Fruit fly (Drosophila melanogaster): ENCODE measurements around the gene PGRP-LD.

The PGRP-LD gene

DNA sequence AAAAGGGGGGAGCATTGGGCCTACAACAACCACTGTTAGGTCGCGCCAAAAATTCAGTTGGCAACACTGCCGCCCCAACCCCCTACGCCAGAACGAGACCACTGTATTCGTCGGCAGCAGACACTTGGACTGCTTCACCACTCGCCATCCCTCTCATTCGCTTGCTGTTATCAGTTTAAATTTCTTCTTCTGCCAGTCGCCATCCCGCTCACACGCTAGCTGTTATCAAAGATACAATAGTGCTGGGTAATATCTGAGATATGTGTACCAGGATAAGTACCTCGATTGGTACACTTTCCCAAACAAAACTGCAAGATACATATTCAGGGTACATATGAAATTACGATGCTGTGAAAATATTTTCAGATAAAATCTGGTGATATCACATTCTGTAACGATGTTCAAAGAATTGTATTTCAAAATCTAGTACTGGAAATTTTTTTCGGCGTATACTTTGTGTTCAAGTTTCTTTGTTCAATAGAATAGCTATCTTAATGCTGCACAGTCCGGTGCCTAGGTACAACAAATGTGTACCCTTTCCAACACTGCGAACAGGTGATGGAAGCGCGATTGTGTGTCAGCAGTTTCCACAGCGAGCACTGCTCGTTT lies 8.9 kb upstream of the PGRP-LD start (continued):
- peak; percentile 84 for TF ChIP-seq CG18476 (GFP tag; optimal IDR thresholded peaks at IDR 0.05)
- TF ChIP-seq vvl (GFP tag; IDR thresholded peaks at IDR 0.05) = peak; percentile 59
- TF ChIP-seq Nf-YB (GFP tag; optimal IDR thresholded peaks at IDR 0.05) = peak; percentile 76
- no peak for TF ChIP-seq prd (optimal IDR thresholded peaks at IDR 0.05)
- peak; percentile 80 for TF ChIP-seq prd (GFP tag; IDR thresholded peaks at IDR 0.05)
- TF ChIP-seq stwl (tag; optimal IDR thresholded peaks at IDR 0.05) = peak; percentile 73
- TF ChIP-seq row (GFP tag; IDR thresholded peaks at IDR 0.05) = peak; percentile 96
- peak; percentile 48; the same call in 1 of the 2 replicates for TF ChIP-seq ap (GFP tag; IDR thresholded peaks at IDR 0.05)
- no peak for TF ChIP-seq Jarid2 (GFP tag; optimal IDR thresholded peaks at IDR 0.05)
- peak; percentile 72 for TF ChIP-seq salm (tag; optimal IDR thresholded peaks at IDR 0.05)
- TF ChIP-seq h (optimal IDR thresholded peaks at IDR 0.05) = no peak
- peak; percentile 69 for TF ChIP-seq klu (GFP tag; IDR thresholded peaks at IDR 0.05)
- TF ChIP-seq caup (GFP tag; optimal IDR thresholded peaks at IDR 0.05; ENCODE audit: severe bottlenecking) = peak; percentile 88
- peak; percentile 28 for TF ChIP-seq pfk (GFP tag; optimal IDR thresholded peaks at IDR 0.05)
- TF ChIP-seq gt (GFP tag; IDR thresholded peaks at IDR 0.05) = no peak
- TF ChIP-seq Hey (tag; optimal IDR thresholded peaks at IDR 0.05) = peak; percentile 22
- peak; percentile 55 for TF ChIP-seq CG17912 (GFP tag; optimal IDR thresholded peaks at IDR 0.05)
- TF ChIP-seq sug (tag; optimal IDR thresholded peaks at IDR 0.05) = peak; percentile 87
- peak; percentile 58; the same call in 1 of the 4 replicates for TF ChIP-seq chinmo (GFP tag; IDR thresholded peaks at IDR 0.05; ENCODE audit: partially characterized antibody)
- TF ChIP-seq CG7786 (GFP tag; optimal IDR thresholded peaks at IDR 0.05) = peak; percentile 92
- 0 out of 2 replicates have a peak, but pooled peaks have one; percentile 24 for TF ChIP-seq Dref (GFP tag; IDR thresholded peaks at IDR 0.05)
- peak; percentile 45 for TF ChIP-seq CG2875 (GFP tag; optimal IDR thresholded peaks at IDR 0.05)
- TF ChIP-seq CG9876 (GFP tag; optimal IDR thresholded peaks at IDR 0.05) = peak; percentile 38
- peak; percentile 41; the same call in 1 of the 2 replicates for TF ChIP-seq ttk (GFP tag; IDR thresholded peaks at IDR 0.05)
- TF ChIP-seq cwo (GFP tag; optimal IDR thresholded peaks at IDR 0.05) = peak; percentile 76
- no peak for TF ChIP-seq CG2129 (GFP tag; IDR thresholded peaks at IDR 0.05; ENCODE audit: partially characterized antibody)
- TF ChIP-seq CG11723 (GFP tag; optimal IDR thresholded peaks at IDR 0.05) = no peak
- no peak; the same call in 1 of the 2 replicates for TF ChIP-seq Poxn (GFP tag; IDR thresholded peaks at IDR 0.05)
- peak; percentile 80 for TF ChIP-seq fd3F (GFP tag; optimal IDR thresholded peaks at IDR 0.05)
- peak; percentile 44; the same call in 1 of the 2 replicates for TF ChIP-seq MBD-R2 (GFP tag; IDR thresholded peaks at IDR 0.05)
- peak; percentile 81 for TF ChIP-seq fd96Cb (tag; optimal IDR thresholded peaks at IDR 0.05)
- peak; percentile 79 for TF ChIP-seq CG31365 (tag; optimal IDR thresholded peaks at IDR 0.05)
- peak; percentile 53 for TF ChIP-seq run (tag; optimal IDR thresholded peaks at IDR 0.05)
- TF ChIP-seq NC2α (GFP tag; optimal IDR thresholded peaks at IDR 0.05) = peak; percentile 63
- TF ChIP-seq CG4820 (GFP tag; optimal IDR thresholded peaks at IDR 0.05) = peak; percentile 73
- TF ChIP-seq Sry-δ (GFP tag; optimal IDR thresholded peaks at IDR 0.05) = peak; percentile 63
- TF ChIP-seq sr (GFP tag; IDR thresholded peaks at IDR 0.05) = no peak
- TF ChIP-seq HLH54F (GFP tag; optimal IDR thresholded peaks at IDR 0.05) = peak; percentile 86
- TF ChIP-seq CG3726 (GFP tag; IDR thresholded peaks at IDR 0.05) = 0 out of 3 replicates have a peak, but pooled peaks have one; percentile 28
- peak; percentile 97 for TF ChIP-seq Med (GFP tag)
- TF ChIP-seq crc (GFP tag; optimal IDR thresholded peaks at IDR 0.05) = peak; percentile 75
- no peak for TF ChIP-seq Blimp-1 (GFP tag; optimal IDR thresholded peaks at IDR 0.05)
- TF ChIP-seq Lim3 (GFP tag; IDR thresholded peaks at IDR 0.05) = no peak
- peak; percentile 90 for TF ChIP-seq CG7556 (GFP tag; optimal IDR thresholded peaks at IDR 0.05)
- no peak for TF ChIP-seq exex (tag; optimal IDR thresholded peaks at IDR 0.05)
- TF ChIP-seq Atf3 (GFP tag; optimal IDR thresholded peaks at IDR 0.05) = peak; percentile 50
- peak; percentile 73 for TF ChIP-seq CG18011 (GFP tag; optimal IDR thresholded peaks at IDR 0.05)
- TF ChIP-seq Ada2b (GFP tag; IDR thresholded peaks at IDR 0.05) = peak; percentile 73
- TF ChIP-seq CG6175 (GFP tag; IDR thresholded peaks at IDR 0.05) = no peak; the same call in 2 of the 3 replicates
- no peak for TF ChIP-seq CG6254 (GFP tag; optimal IDR thresholded peaks at IDR 0.05)
